Fruit fly (Drosophila melanogaster) whole organism, embryonic: ENCODE data around the gene CG12379.

Experiments used
- ATbp ChIP-seq: fragments of 200-800 bp; sonication (Bioruptor generic); optimal IDR thresholded peaks from 2 replicates; lab custom pipeline; 2017; ENCODE audit warnings: missing biosample characterization, mild to moderate bottlenecking, missing genetic modification characterization, missing genetic modification reagents
- Adf1 ChIP-seq: fragments of 200-800 bp; sonication (Bioruptor generic); IDR thresholded peaks from 2 replicates; pipeline ENCODE4 v1.3.6; 2022; ENCODE audit warnings: missing biosample characterization, missing genetic modification characterization
- Asciz ChIP-seq: fragments of 200-800 bp; sonication (Bioruptor generic); optimal IDR thresholded peaks from 2 replicates; lab custom pipeline; 2017; ENCODE audit warnings: missing biosample characterization, mild to moderate bottlenecking, missing genetic modification characterization, missing genetic modification reagents
- B-H2 ChIP-seq: fragments of 200-800 bp; sonication (Bioruptor generic); optimal IDR thresholded peaks from 2 replicates; lab custom pipeline; 2018; ENCODE audit warnings: missing biosample characterization, mild to moderate bottlenecking, missing genetic modification characterization
- CG10267 ChIP-seq: fragments of 200-800 bp; sonication (Bioruptor generic); optimal IDR thresholded peaks from 2 replicates; lab custom pipeline; 2018; ENCODE audit warnings: missing biosample characterization, mild to moderate bottlenecking, missing genetic modification characterization, moderate library complexity
- CG10462 ChIP-seq: fragments of 200-800 bp; sonication (Bioruptor generic); optimal IDR thresholded peaks from 2 replicates; lab custom pipeline; 2016; ENCODE audit warnings: missing biosample characterization, missing genetic modification characterization
- CG11695 ChIP-seq: fragments of 200-800 bp; sonication (Bioruptor generic); IDR thresholded peaks from 3 replicates; pipeline ENCODE4 v1.3.6; 2022; ENCODE audit warnings: missing biosample characterization, missing genetic modification characterization
- CG12071 ChIP-seq: fragments of 200-800 bp; sonication (Bioruptor generic); optimal IDR thresholded peaks from 3 replicates; lab custom pipeline; 2018; ENCODE audit warnings: missing biosample characterization, mild to moderate bottlenecking, missing genetic modification characterization
- CG13296 ChIP-seq: fragments of 200-800 bp; sonication (Bioruptor generic); optimal IDR thresholded peaks from 3 replicates; lab custom pipeline; 2018; ENCODE audit warnings: missing biosample characterization, mild to moderate bottlenecking, missing genetic modification characterization
- CG15479 ChIP-seq: fragments of 200-800 bp; sonication (Bioruptor generic); optimal IDR thresholded peaks from 3 replicates; lab custom pipeline; 2019; ENCODE audit warnings: missing biosample characterization, mild to moderate bottlenecking, missing genetic modification characterization, moderate library complexity
- CG15601 ChIP-seq: fragments of 200-800 bp; sonication (Bioruptor generic); optimal IDR thresholded peaks from 3 replicates; lab custom pipeline; 2019; ENCODE audit warnings: missing biosample characterization, mild to moderate bottlenecking, missing genetic modification characterization, moderate library complexity
- CG17361 ChIP-seq: fragments of 200-800 bp; sonication (Bioruptor generic); IDR thresholded peaks from 3 replicates; pipeline ENCODE4 v1.3.6; 2022; ENCODE audit warnings: missing biosample characterization, missing genetic modification characterization
- CG2116 ChIP-seq: fragments of 200-800 bp; sonication (Bioruptor generic); optimal IDR thresholded peaks from 3 replicates; lab custom pipeline; 2018; ENCODE audit warnings: missing biosample characterization, mild to moderate bottlenecking, missing genetic modification characterization
- CG2712 ChIP-seq: fragments of 200-800 bp; optimal IDR thresholded peaks from 3 replicates; lab custom pipeline; 2019; ENCODE audit warnings: missing biosample characterization, mild to moderate bottlenecking, missing genetic modification characterization, moderate library complexity
- CG32532 ChIP-seq: fragments of 200-800 bp; sonication (Bioruptor generic); IDR thresholded peaks from 2 replicates; pipeline ENCODE4 v1.3.6; 2022; ENCODE audit warnings: missing biosample characterization, missing genetic modification characterization
- CG3281 ChIP-seq: fragments of 200-800 bp; sonication (Bioruptor generic); optimal IDR thresholded peaks from 3 replicates; lab custom pipeline; 2017; ENCODE audit warnings: missing biosample characterization, mild to moderate bottlenecking, missing genetic modification characterization
- CG34422 ChIP-seq: fragments of 200-800 bp; sonication (Bioruptor generic); IDR thresholded peaks from 3 replicates; pipeline ENCODE4 v1.3.6; 2022; ENCODE audit warnings: missing biosample characterization, missing genetic modification characterization
- CG3847 ChIP-seq: fragments of 200-800 bp; sonication (Bioruptor generic); IDR thresholded peaks from 2 replicates; pipeline ENCODE4 v1.3.6; 2022; ENCODE audit warnings: missing biosample characterization, missing genetic modification characterization
- CG4282 ChIP-seq: fragments of 200-800 bp; sonication (Bioruptor generic); optimal IDR thresholded peaks from 2 replicates; lab custom pipeline; 2016; ENCODE audit warnings: missing biosample characterization, missing genetic modification characterization
- CG9437 ChIP-seq: fragments of 200-800 bp; sonication (Bioruptor generic); optimal IDR thresholded peaks from 2 replicates; lab custom pipeline; 2018; ENCODE audit warnings: missing biosample characterization, mild to moderate bottlenecking, missing genetic modification characterization
- Dp ChIP-seq: fragments of 200-800 bp; sonication (Bioruptor generic); optimal IDR thresholded peaks from 2 replicates; lab custom pipeline; 2018; ENCODE audit warnings: missing biosample characterization, mild to moderate bottlenecking, missing genetic modification characterization, moderate library complexity
- E2f2 ChIP-seq: fragments of 200-800 bp; sonication (Bioruptor generic); IDR thresholded peaks from 2 replicates; pipeline ENCODE4 v1.3.6; 2022; ENCODE audit warnings: missing biosample characterization, missing genetic modification characterization
- Ets97D ChIP-seq: fragments of 200-800 bp; sonication (Bioruptor generic); optimal IDR thresholded peaks from 3 replicates; lab custom pipeline; 2016; ENCODE audit warnings: missing biosample characterization, missing genetic modification characterization
- HLH4C ChIP-seq: fragments of 200-800 bp; sonication (Bioruptor generic); IDR thresholded peaks from 3 replicates; pipeline ENCODE4 v1.3.6; 2022; ENCODE audit warnings: missing biosample characterization, missing genetic modification characterization; ENCODE audit not compliant: partially characterized antibody
- Poxn ChIP-seq: fragments of 200-800 bp; sonication (Bioruptor generic); IDR thresholded peaks from 2 replicates; pipeline ENCODE4 v1.3.6; 2022; ENCODE audit warnings: missing biosample characterization, missing genetic modification characterization
- Rfx ChIP-seq: fragments of 200-800 bp; sonication (Bioruptor generic); IDR thresholded peaks from 2 replicates; pipeline ENCODE4 v1.3.6; 2022; ENCODE audit warnings: missing biosample characterization, missing genetic modification characterization
- Sox100B ChIP-seq: fragments of 200-800 bp; sonication (Bioruptor generic); optimal IDR thresholded peaks from 3 replicates; lab custom pipeline; 2018; ENCODE audit warnings: missing biosample characterization, mild to moderate bottlenecking, missing genetic modification characterization
- Stat92E ChIP-seq, 3 experiments: fragments of >200 bp in 2 of 3; fragments of 200-800 bp in 1 of 3; sonication (Bioruptor generic) in 1 of 3; optimal IDR thresholded peaks; 2 replicates each; lab custom pipeline; 2017 to 2019; ENCODE audit warnings: missing biosample characterization in 3 of 3, missing genetic modification characterization in 3 of 3, mild to moderate bottlenecking in 1 of 3, moderate library complexity in 1 of 3
- Tbp ChIP-seq: fragments of >200 bp; optimal IDR thresholded peaks from 2 replicates; lab custom pipeline; 2018; ENCODE audit warnings: missing biosample characterization, missing genetic modification characterization
- bowl ChIP-seq: fragments of 200-800 bp; sonication (Bioruptor generic); IDR thresholded peaks from 2 replicates; pipeline ENCODE4 v1.3.6; 2022; ENCODE audit warnings: missing biosample characterization, missing genetic modification characterization
- btn ChIP-seq: fragments of 200-800 bp; sonication (Bioruptor generic); optimal IDR thresholded peaks from 2 replicates; lab custom pipeline; 2016; ENCODE audit warnings: missing biosample characterization, missing genetic modification characterization
- chinmo ChIP-seq: fragments of 200-800 bp; sonication (Bioruptor generic); IDR thresholded peaks from 4 replicates; pipeline ENCODE4 v1.3.6; 2022; ENCODE audit warnings: missing biosample characterization, missing genetic modification characterization; ENCODE audit not compliant: partially characterized antibody
- corto ChIP-seq: fragments of 200-800 bp; sonication (Bioruptor generic); optimal IDR thresholded peaks from 2 replicates; lab custom pipeline; 2016; ENCODE audit warnings: missing biosample characterization, mild to moderate bottlenecking, missing genetic modification characterization, moderate library complexity
- croc ChIP-seq: fragments of 200-800 bp; sonication (Bioruptor generic); conservative IDR thresholded peaks from 3 replicates; pipeline ENCODE4 v1.3.6; 2022; ENCODE audit warnings: missing biosample characterization, missing genetic modification characterization
- en ChIP-seq: fragments of 200-800 bp; sonication (Bioruptor generic); optimal IDR thresholded peaks from 2 replicates; lab custom pipeline; 2016; ENCODE audit warnings: missing biosample characterization, missing genetic modification characterization
- eyg ChIP-seq: fragments of 200-800 bp; sonication (Bioruptor generic); optimal IDR thresholded peaks from 3 replicates; lab custom pipeline; 2016; ENCODE audit warnings: missing biosample characterization, missing genetic modification characterization
- fd102C ChIP-seq: fragments of 200-800 bp; sonication (Bioruptor generic); optimal IDR thresholded peaks from 2 replicates; lab custom pipeline; 2018; ENCODE audit warnings: missing biosample characterization, mild to moderate bottlenecking, missing genetic modification characterization, moderate library complexity
- gro ChIP-seq: fragments of 200-800 bp; sonication (Bioruptor generic); optimal IDR thresholded peaks from 2 replicates; lab custom pipeline; 2016; ENCODE audit warnings: missing biosample characterization, missing genetic modification characterization
- her ChIP-seq: fragments of 200-800 bp; sonication (Bioruptor generic); optimal IDR thresholded peaks from 2 replicates; lab custom pipeline; 2016; ENCODE audit warnings: missing biosample characterization, missing genetic modification characterization
- hkb ChIP-seq, 2 experiments: fragments of 200-800 bp in 1 of 2; fragments of >200 bp in 1 of 2; sonication (Bioruptor generic) in 1 of 2; IDR thresholded peaks in 1 of 2; optimal IDR thresholded peaks in 1 of 2; 2 replicates each; pipeline versions ENCODE4 v1.3.6 to Lab custom; 2017 to 2022; ENCODE audit warnings: missing biosample characterization in 1 of 2, missing genetic modification characterization in 1 of 2
- ind ChIP-seq: fragments of 200-800 bp; sonication (Bioruptor generic); optimal IDR thresholded peaks from 3 replicates; lab custom pipeline; 2016; ENCODE audit warnings: missing biosample characterization, missing genetic modification characterization
- insv ChIP-seq, 2 experiments: fragments of 200-800 bp; sonication (Bioruptor generic); optimal IDR thresholded peaks; 3 replicates each; lab custom pipeline; 2016 to 2018; ENCODE audit warnings: missing biosample characterization in 2 of 2, missing genetic modification characterization in 2 of 2
- mam ChIP-seq: fragments of 200-800 bp; sonication (Bioruptor generic); optimal IDR thresholded peaks from 3 replicates; lab custom pipeline; 2016; ENCODE audit warnings: missing biosample characterization, missing genetic modification characterization
- nom ChIP-seq: fragments of 200-800 bp; sonication (Bioruptor generic); optimal IDR thresholded peaks from 2 replicates; lab custom pipeline; 2017; ENCODE audit warnings: missing biosample characterization, missing genetic modification characterization, mild to moderate bottlenecking, moderate library complexity, missing genetic modification reagents
- pzg ChIP-seq: fragments of 200-800 bp; sonication (Bioruptor generic); optimal IDR thresholded peaks from 3 replicates; lab custom pipeline; 2018; ENCODE audit warnings: missing biosample characterization, mild to moderate bottlenecking, missing genetic modification characterization, moderate library complexity
- sd ChIP-seq: fragments of 200-800 bp; sonication (Bioruptor generic); optimal IDR thresholded peaks from 3 replicates; lab custom pipeline; 2018; ENCODE audit warnings: missing biosample characterization, mild to moderate bottlenecking, missing genetic modification characterization, moderate library complexity
- shn ChIP-seq: fragments of 200-800 bp; sonication (Bioruptor generic); optimal IDR thresholded peaks from 3 replicates; lab custom pipeline; 2016; ENCODE audit warnings: missing biosample characterization, missing genetic modification characterization
- sr ChIP-seq: fragments of 200-800 bp; sonication (Bioruptor generic); IDR thresholded peaks from 3 replicates; pipeline ENCODE4 v1.3.6; 2022; ENCODE audit warnings: missing biosample characterization, missing genetic modification characterization
- tin ChIP-seq: fragments of 200-800 bp; sonication (Bioruptor generic); optimal IDR thresholded peaks from 3 replicates; lab custom pipeline; 2016; ENCODE audit warnings: missing biosample characterization, missing genetic modification characterization
- ttk ChIP-seq: fragments of 200-800 bp; sonication (Bioruptor generic); IDR thresholded peaks from 2 replicates; pipeline ENCODE4 v2.1.2; 2022; ENCODE audit warnings: missing biosample characterization, missing genetic modification characterization
- wor ChIP-seq: fragments of 200-800 bp; sonication (Bioruptor generic); IDR thresholded peaks from 2 replicates; pipeline ENCODE4 v1.3.6; 2022; ENCODE audit warnings: missing biosample characterization, missing genetic modification characterization

CG12379 gene

dm6 chrX:15748945-15749344, 15.1 kb upstream of the CG12379 start, which contains the start of gene Mvd (continued):
- TF ChIP-seq bowl (GFP tag; lab: Robert Waterston, UW) (no peak), tin (GFP tag; lab: Kevin White, UChicago) (no peak), corto (GFP tag; lab: Kevin White, UChicago) (no peak), CG17361 (GFP tag; lab: Robert Waterston, UW) (no peak), Sox100B (no peak), sr (GFP tag; lab: Robert Waterston, UW) (no peak), HLH4C (GFP tag; lab: Robert Waterston, UW) (peak; percentile 13; the same call in 1 of the 3 replicates), Ets97D (peak; percentile 77), croc (GFP tag; lab: Robert Waterston, UW) (no peak), CG10267 (tag; lab: Kevin White, UChicago) (peak; percentile 64), Rfx (GFP tag; lab: Robert Waterston, UW) (no peak), sd (tag; lab: Kevin White, UChicago) (no peak), ind (no peak), CG13296 (no peak), pzg (peak; percentile 92), ATbp (GFP tag; lab: Kevin White, UChicago) (no peak), E2f2 (peak; percentile 58), wor (GFP tag; lab: Robert Waterston, UW) (no peak), gro (GFP tag; lab: Kevin White, UChicago) (peak; percentile 6), CG10462 (GFP tag; lab: Kevin White, UChicago) (no peak), CG15479 (no peak), Dp (GFP tag; lab: Kevin White, UChicago) (peak; percentile 53), CG9437 (no peak), Adf1 (GFP tag; lab: Robert Waterston, UW) (peak; percentile 8; the same call in 1 of the 2 replicates), hkb (optimal IDR thresholded peaks at IDR 0.05; lab: Kevin White, UChicago) (peak; percentile 17), hkb (GFP tag; IDR thresholded peaks at IDR 0.05; lab: Robert Waterston, UW) (no peak), CG34422 (GFP tag; lab: Robert Waterston, UW) (no peak; the same call in 2 of the 3 replicates), shn (GFP tag; lab: Kevin White, UChicago) (no peak), mam (GFP tag; lab: Kevin White, UChicago) (peak; percentile 17), CG3847 (GFP tag; lab: Robert Waterston, UW) (no peak), Poxn (GFP tag; lab: Robert Waterston, UW) (no peak), CG2116 (GFP tag; lab: Kevin White, UChicago) (peak; percentile 60), CG12071 (no peak), CG2712 (tag; lab: Kevin White, UChicago) (peak; percentile 45), en (no peak), CG15601 (peak; percentile 27), B-H2 (GFP tag; lab: Kevin White, UChicago) (peak; percentile 10), CG11695 (GFP tag; lab: Robert Waterston, UW) (no peak), Tbp (GFP tag; lab: Kevin White, UChicago) (no peak), Asciz (GFP tag; lab: Kevin White, UChicago) (no peak), nom (peak; percentile 7), ttk (no peak), CG3281 (GFP tag; lab: Kevin White, UChicago) (no peak), her (GFP tag; lab: Kevin White, UChicago) (no peak), insv (GFP tag; optimal IDR thresholded peaks at IDR 0.05; lab: Kevin White, UChicago) (peak in 1 of 2 experiments; percentile 24), eyg (no peak), fd102C (GFP tag; lab: Kevin White, UChicago) (no peak), Stat92E (GFP tag; optimal IDR thresholded peaks at IDR 0.05; lab: Kevin White, UChicago) (peak in 1 of 3 experiments; percentile 3), btn (GFP tag; lab: Kevin White, UChicago) (no peak), CG4282 (no peak), CG32532 (GFP tag; lab: Robert Waterston, UW) (no peak), chinmo (0 out of 4 replicates have a peak, but pooled peaks have one; percentile 37)
